Fruit fly (Drosophila melanogaster) Kc167 (cell line): ENCODE data around the gene Polr3G.

Source experiments
- Myc ChIP-seq: fragments of >200 bp; optimal IDR thresholded peaks from 2 replicates; lab custom pipeline; 2017; ENCODE audit warnings: missing external identifiers
- Sin3A ChIP-seq: fragments of >200 bp; optimal IDR thresholded peaks from 2 replicates; lab custom pipeline; 2018; ENCODE audit warnings: missing external identifiers
- h ChIP-seq: fragments of >200 bp; optimal IDR thresholded peaks from 3 replicates; lab custom pipeline; 2018; ENCODE audit warnings: missing external identifiers
- insv ChIP-seq: fragments of >200 bp; optimal IDR thresholded peaks from 3 replicates; lab custom pipeline; 2018; ENCODE audit warnings: missing external identifiers
- psq ChIP-seq: fragments of >200 bp; optimal IDR thresholded peaks from 2 replicates; lab custom pipeline; 2017; ENCODE audit warnings: missing external identifiers
- ttk ChIP-seq: sonication (Bioruptor generic); optimal IDR thresholded peaks from 2 replicates; lab custom pipeline; 2017; ENCODE audit warnings: missing external identifiers

Gene Polr3G

dm6 chr3L:17421319-17421718 lies 5.6 kb downstream of the Polr3G start, which contains the start of gene blot:
Gene blot, minus strand, starts transcription at chr3L:17421514.
- TF ChIP-seq h (no peak), psq (lab: Kevin White, UChicago) (no peak), Myc (lab: Kevin White, UChicago) (no peak), ttk (lab: Kevin White, UChicago) (no peak), Sin3A (no peak), insv (lab: Kevin White, UChicago) (no peak)

- TF ChIP-seq ttk (lab: Kevin White, UChicago) (no peak), Myc (lab: Kevin White, UChicago) (no peak), h (no peak), psq (lab: Kevin White, UChicago) (no peak), insv (lab: Kevin White, UChicago) (no peak), Sin3A (no peak)
Observed at dm6 chr3L:17420610-17421194, 6.2 kb downstream of the Polr3G start.

- no peak for TF ChIP-seq psq (lab: Kevin White, UChicago)
- TF ChIP-seq Myc (lab: Kevin White, UChicago), result no peak
- TF ChIP-seq Sin3A, result no peak
- no peak for TF ChIP-seq h
- no peak for TF ChIP-seq insv (lab: Kevin White, UChicago)
- TF ChIP-seq ttk (lab: Kevin White, UChicago), result no peak
Observed at dm6 chr3L:17419103-17419741, 7.7 kb downstream of the Polr3G start.

dm6 chr3L:17415967-17416749 lies 10.8 kb downstream of the Polr3G start:
- TF ChIP-seq Myc (lab: Kevin White, UChicago) (no peak), psq (lab: Kevin White, UChicago) (no peak), Sin3A (no peak), h (no peak), ttk (lab: Kevin White, UChicago) (no peak), insv (lab: Kevin White, UChicago) (no peak)

- TF ChIP-seq h (no peak), Myc (lab: Kevin White, UChicago) (no peak), Sin3A (no peak)
Observed at dm6 chr3L:17412146-17412545, 14.8 kb downstream of the Polr3G start.

- no peak for TF ChIP-seq insv (lab: Kevin White, UChicago)
- TF ChIP-seq Myc (lab: Kevin White, UChicago), result no peak
- TF ChIP-seq Sin3A, result no peak
- no peak for TF ChIP-seq h
- TF ChIP-seq psq (lab: Kevin White, UChicago), result no peak
- TF ChIP-seq ttk (lab: Kevin White, UChicago), result no peak
Observed at dm6 chr3L:17411273-17411672, 15.7 kb downstream of the Polr3G start.

dm6 chr3L:17407480-17408093 lies 19.3 kb downstream of the Polr3G start:
- TF ChIP-seq Myc (lab: Kevin White, UChicago), result no peak
- TF ChIP-seq Sin3A, result no peak
- TF ChIP-seq psq (lab: Kevin White, UChicago), result no peak
- no peak for TF ChIP-seq insv (lab: Kevin White, UChicago)
- TF ChIP-seq ttk (lab: Kevin White, UChicago), result no peak
- no peak for TF ChIP-seq h

dm6 chr3L:17407073-17407472 lies 19.9 kb downstream of the Polr3G start:
- TF ChIP-seq psq (lab: Kevin White, UChicago), result no peak
- no peak for TF ChIP-seq Myc (lab: Kevin White, UChicago)
- no peak for TF ChIP-seq ttk (lab: Kevin White, UChicago)
- no peak for TF ChIP-seq h
- TF ChIP-seq insv (lab: Kevin White, UChicago), result no peak
- TF ChIP-seq Sin3A, result no peak

- TF ChIP-seq insv (lab: Kevin White, UChicago) (no peak), Myc (lab: Kevin White, UChicago) (no peak), Sin3A (no peak), psq (lab: Kevin White, UChicago) (no peak), ttk (lab: Kevin White, UChicago) (no peak), h (no peak)
Observed at dm6 chr3L:17404646-17405045, 22.3 kb downstream of the Polr3G start.

- TF ChIP-seq ttk (lab: Kevin White, UChicago) (no peak), Myc (lab: Kevin White, UChicago) (no peak), Sin3A (no peak), insv (lab: Kevin White, UChicago) (no peak), h (no peak), psq (lab: Kevin White, UChicago) (no peak)
Observed at dm6 chr3L:17403268-17403667, 23.7 kb downstream of the Polr3G start.

- no peak for TF ChIP-seq insv (lab: Kevin White, UChicago)
- TF ChIP-seq h, result no peak
- no peak for TF ChIP-seq ttk (lab: Kevin White, UChicago)
- no peak for TF ChIP-seq psq (lab: Kevin White, UChicago)
- no peak for TF ChIP-seq Sin3A
- TF ChIP-seq Myc (lab: Kevin White, UChicago), result no peak
Observed at dm6 chr3L:17402399-17402798, 24.5 kb downstream of the Polr3G start.

- no peak for TF ChIP-seq Sin3A
- no peak for TF ChIP-seq psq (lab: Kevin White, UChicago)
- TF ChIP-seq Myc (lab: Kevin White, UChicago), result no peak
- no peak for TF ChIP-seq h
- TF ChIP-seq insv (lab: Kevin White, UChicago), result no peak
- TF ChIP-seq ttk (lab: Kevin White, UChicago), result no peak
Observed at dm6 chr3L:17401411-17401810, 25.5 kb downstream of the Polr3G start.
